Worm (Caenorhabditis elegans) whole organism, midembryonic: Measurements from ENCODE around the gene C28F5.1.

Experiments
- T22C8.4 ChIP-seq: fragments of 200-800 bp; sonication (Bioruptor generic); IDR thresholded peaks from 2 replicates; pipeline ENCODE4 v1.3.6; 2022; ENCODE audit warnings: missing genetic modification characterization, missing compliant biosample characterization
- cog-1 ChIP-seq: sonication (generic microtip); optimal IDR thresholded peaks from 2 replicates; lab custom pipeline; 2016; ENCODE audit warnings: missing genetic modification characterization, missing compliant biosample characterization
- flt-1 ChIP-seq: fragments of 200-800 bp; sonication (Bioruptor generic); IDR thresholded peaks from 2 replicates; pipeline ENCODE4 v1.3.6; 2022; ENCODE audit warnings: missing genetic modification characterization, missing compliant biosample characterization
- ref-1 ChIP-seq: fragments of 200-800 bp; sonication (Bioruptor generic); conservative IDR thresholded peaks from 2 replicates; pipeline ENCODE4 v1.3.6; 2022; ENCODE audit warnings: missing genetic modification reagents, missing genetic modification characterization, missing compliant biosample characterization
- tab-1 ChIP-seq: fragments of 200-800 bp; sonication (Bioruptor generic); IDR thresholded peaks from 2 replicates; pipeline ENCODE4 v1.3.6; 2022; ENCODE audit warnings: missing genetic modification characterization, missing compliant biosample characterization
- ztf-29 ChIP-seq: fragments of 200-800 bp; sonication (Bioruptor generic); IDR thresholded peaks from 2 replicates; pipeline ENCODE4 v1.3.6; 2022; ENCODE audit warnings: missing genetic modification reagents, missing genetic modification characterization, missing compliant biosample characterization

DNA sequence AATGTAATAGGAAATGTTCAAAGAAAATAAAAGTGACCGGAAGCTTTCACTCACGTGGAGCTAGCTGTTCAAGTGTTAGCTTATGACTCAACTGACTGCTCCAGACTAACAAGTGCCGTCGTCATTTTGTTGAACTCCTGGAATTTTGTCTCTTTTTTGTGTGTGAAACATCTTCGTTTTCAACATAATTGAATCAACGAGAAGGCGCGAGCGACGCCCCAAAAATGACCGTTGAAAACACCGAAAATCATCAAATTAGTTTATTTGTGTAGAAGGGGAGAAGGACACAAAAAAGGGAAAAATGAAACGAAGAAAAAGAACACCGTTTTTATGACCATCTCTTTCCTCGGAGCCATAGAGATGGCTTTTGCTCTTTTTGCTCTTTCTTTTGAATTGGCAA lies 50.3 kb downstream of the C28F5.1 start, which contains the start of gene ZK1290.14:
- TF ChIP-seq ztf-29 (GFP tag; lab: Robert Waterston, UW) = no peak
- TF ChIP-seq cog-1 (tag; lab: Kevin White, UChicago) = no peak
- no peak for TF ChIP-seq ref-1 (GFP tag; lab: Robert Waterston, UW)
- TF ChIP-seq flt-1 (GFP tag; lab: Robert Waterston, UW) = no peak
- no peak for TF ChIP-seq T22C8.4 (GFP tag; lab: Robert Waterston, UW)
- TF ChIP-seq tab-1 (GFP tag; lab: Robert Waterston, UW) = no peak
